Worm (Caenorhabditis elegans): ENCODE results near the gene str-73.
"Not testable (repeated sequence)": the region's sequence is repeated elsewhere in the genome, so short reads cannot be mapped to it uniquely, and the experiment has no call there.

The str-73 gene

ce11 chrV:16429940-16430339 is at the start of gene str-73:
Gene str-73 (plus strand): TSS chrV:16430240.
- TF ChIP-seq blmp-1 (tag; optimal IDR thresholded peaks at IDR 0.05), result no peak
- no peak for TF ChIP-seq nhr-2 (tag; optimal IDR thresholded peaks at IDR 0.05)
- no peak for TF ChIP-seq lin-13 (tag; optimal IDR thresholded peaks at IDR 0.05)
- TF ChIP-seq M03D4.4 (tag; optimal IDR thresholded peaks at IDR 0.05), result no peak
- no peak for TF ChIP-seq sptf-1 (tag; optimal IDR thresholded peaks at IDR 0.05)
- TF ChIP-seq unc-39 (tag; optimal IDR thresholded peaks at IDR 0.05), result no peak
- no peak for TF ChIP-seq ham-2 (GFP tag; optimal IDR thresholded peaks at IDR 0.05)
- TF ChIP-seq mls-2 (tag; optimal IDR thresholded peaks at IDR 0.05), result no peak
- no peak for TF ChIP-seq ceh-43 (GFP tag; optimal IDR thresholded peaks at IDR 0.05)
- TF ChIP-seq nhr-76 (tag; optimal IDR thresholded peaks at IDR 0.05), result no peak
- no peak for TF ChIP-seq nhr-28 (tag; optimal IDR thresholded peaks at IDR 0.05)
- no peak for TF ChIP-seq ztf-11 (tag; optimal IDR thresholded peaks at IDR 0.05)
- no peak for TF ChIP-seq mep-1 (tag; optimal IDR thresholded peaks at IDR 0.05)
- TF ChIP-seq elt-3 (tag; optimal IDR thresholded peaks at IDR 0.05), result no peak

- TF ChIP-seq M03D4.4 (tag; optimal IDR thresholded peaks at IDR 0.05) (no peak), mls-2 (tag; optimal IDR thresholded peaks at IDR 0.05) (no peak), lsy-2 (tag; optimal IDR thresholded peaks at IDR 0.05) (no peak), mab-5 (tag; optimal IDR thresholded peaks at IDR 0.05) (no peak)
Observed at ce11 chrV:16382949-16383348, 47.1 kb upstream of the str-73 start.

ce11 chrV:16383729-16384128 is 46.3 kb upstream of the str-73 start, which contains the start of gene F13A7.7:
Gene F13A7.7 (minus strand): TSS chrV:16383829.
- not testable (repeated sequence) for TF ChIP-seq tbx-8 (GFP tag; optimal IDR thresholded peaks at IDR 0.05); nhr-28 (tag; optimal IDR thresholded peaks at IDR 0.05); lin-13 (tag; optimal IDR thresholded peaks at IDR 0.05)

- TF ChIP-seq bed-3 (GFP tag; optimal IDR thresholded peaks at IDR 0.05), result no peak
- no peak for TF ChIP-seq pha-4 (tag; optimal IDR thresholded peaks at IDR 0.05)
- no peak for TF ChIP-seq hlh-1 (tag; optimal IDR thresholded peaks at IDR 0.05)
- TF ChIP-seq ceh-43 (GFP tag; optimal IDR thresholded peaks at IDR 0.05), result no peak
- no peak for TF ChIP-seq sem-2 (GFP tag; optimal IDR thresholded peaks at IDR 0.05)
- TF ChIP-seq snpc-4 (tag; optimal IDR thresholded peaks at IDR 0.05), result no peak
- no peak for TF ChIP-seq mep-1 (tag; optimal IDR thresholded peaks at IDR 0.05)
- no peak for TF ChIP-seq tbx-8 (GFP tag; optimal IDR thresholded peaks at IDR 0.05)
- no peak for TF ChIP-seq lsy-2 (tag; optimal IDR thresholded peaks at IDR 0.05)
- no peak for TF ChIP-seq cnd-1 (tag; optimal IDR thresholded peaks at IDR 0.05)
- TF ChIP-seq ceh-83 (GFP tag; optimal IDR thresholded peaks at IDR 0.05), result no peak
- no peak for TF ChIP-seq nhr-76 (tag; optimal IDR thresholded peaks at IDR 0.05)
Observed at ce11 chrV:16388268-16388667, 41.8 kb upstream of the str-73 start, which contains the start of gene sri-65. Gene sri-65 (minus strand): TSS chrV:16388368.

ce11 chrV:16390655-16391054 is 39.4 kb upstream of the str-73 start, which contains the start of gene gst-44:
Gene gst-44 (plus strand): TSS chrV:16390891.
- no peak for TF ChIP-seq ceh-39 (tag; optimal IDR thresholded peaks at IDR 0.05)

ce11 chrV:16393728-16394127 is 36.3 kb upstream of the str-73 start, which contains the start of gene srd-63:
Gene srd-63 (minus strand): TSS chrV:16393828.
- TF ChIP-seq M03D4.4 (tag; optimal IDR thresholded peaks at IDR 0.05) (no peak), lsy-2 (tag; optimal IDR thresholded peaks at IDR 0.05) (no peak), drap-1 (GFP tag; optimal IDR thresholded peaks at IDR 0.05) (no peak), lin-32 (GFP tag; optimal IDR thresholded peaks at IDR 0.05) (no peak), unc-39 (tag; optimal IDR thresholded peaks at IDR 0.05) (no peak), elt-1 (tag; optimal IDR thresholded peaks at IDR 0.05; ENCODE audit: borderline replicate concordance, insufficient read depth) (no peak), bed-3 (GFP tag; optimal IDR thresholded peaks at IDR 0.05) (no peak), unc-120 (tag; optimal IDR thresholded peaks at IDR 0.05; ENCODE audit: poor library complexity, severe bottlenecking) (no peak), unc-62 (GFP tag; optimal IDR thresholded peaks at IDR 0.05) (no peak), nhr-28 (tag; optimal IDR thresholded peaks at IDR 0.05) (no peak)
